Fruit fly (Drosophila melanogaster): ENCODE results near the gene Polr2A.

Polr2A gene

DNA sequence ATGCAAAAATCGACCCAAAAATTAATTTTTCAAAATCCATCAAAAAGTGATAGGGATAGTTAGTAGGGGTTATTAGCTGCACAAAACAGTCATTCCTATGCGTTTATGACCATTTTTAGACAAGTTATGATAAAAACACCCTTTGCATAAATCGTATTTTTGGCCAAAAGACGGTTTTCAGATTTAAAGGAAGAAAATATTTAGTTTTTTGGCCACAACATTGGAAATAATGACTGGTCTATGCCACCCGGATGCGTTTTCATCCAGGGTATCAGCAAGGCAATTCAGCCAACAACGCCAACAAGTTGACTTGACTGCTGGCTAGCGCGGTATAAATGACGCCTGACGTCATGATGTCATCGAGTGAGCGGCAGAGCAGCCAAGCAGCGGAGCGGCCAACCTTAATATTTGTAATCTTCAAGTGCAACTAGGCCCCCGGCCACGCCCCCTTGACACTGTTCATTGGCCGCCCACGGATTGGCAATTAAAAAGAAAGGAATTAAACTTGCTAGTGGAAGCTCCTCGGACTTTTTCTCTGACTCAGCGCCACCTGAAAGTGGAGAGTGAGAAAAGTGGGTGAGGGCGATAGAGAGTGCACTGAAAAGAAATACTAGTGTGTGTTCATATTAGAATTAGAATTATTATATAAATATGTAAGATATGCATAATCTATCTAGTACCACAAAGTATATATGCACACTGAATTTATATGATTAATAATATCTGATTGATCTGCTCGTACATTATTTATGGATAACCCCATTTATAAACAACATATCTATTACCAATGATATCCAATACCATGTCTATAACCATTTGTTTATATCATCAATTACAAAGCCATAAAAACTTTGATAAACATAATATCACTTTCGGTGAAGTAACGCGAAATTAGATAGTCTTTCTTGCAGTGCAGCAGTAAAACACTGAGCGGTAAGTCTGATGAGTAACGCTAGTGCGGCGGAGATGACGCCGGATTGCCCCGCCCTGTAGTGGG lies 10.1 kb downstream of the Polr2A start (continued):
- TF ChIP-seq mld (GFP tag; IDR thresholded peaks at IDR 0.05; ENCODE audit: partially characterized antibody) (no peak), pita (GFP tag; optimal IDR thresholded peaks at IDR 0.05) (no peak), Lpt (GFP tag; optimal IDR thresholded peaks at IDR 0.05) (no peak), trem (tag; optimal IDR thresholded peaks at IDR 0.05) (peak; percentile 58), Sox102F (GFP tag; optimal IDR thresholded peaks at IDR 0.05) (peak; percentile 90), gsb-n (tag; optimal IDR thresholded peaks at IDR 0.05) (peak; percentile 64), tgo (GFP tag; IDR thresholded peaks at IDR 0.05) (peak; percentile 72), wor (GFP tag; IDR thresholded peaks at IDR 0.05) (peak; percentile 69), dmrt99B (tag; optimal IDR thresholded peaks at IDR 0.05) (peak; percentile 94), Scr (GFP tag; IDR thresholded peaks at IDR 0.05; ENCODE audit: partially characterized antibody) (no peak), CG13624 (GFP tag; optimal IDR thresholded peaks at IDR 0.05) (peak; percentile 27), CG7839 (tag; optimal IDR thresholded peaks at IDR 0.05) (peak; percentile 93), CG1603 (tag; optimal IDR thresholded peaks at IDR 0.05) (no peak), TFAM (GFP tag; optimal IDR thresholded peaks at IDR 0.05) (no peak), CG12942 (GFP tag; optimal IDR thresholded peaks at IDR 0.05) (peak; percentile 56), CG11456 (GFP tag; IDR thresholded peaks at IDR 0.05) (0 out of 3 replicates have a peak, but pooled peaks have one; percentile 28), Meics (GFP tag; optimal IDR thresholded peaks at IDR 0.05) (peak; percentile 91), CG13123 (GFP tag; optimal IDR thresholded peaks at IDR 0.05) (peak; percentile 41), Drgx (GFP tag; IDR thresholded peaks at IDR 0.05) (peak; percentile 60), nerfin-1 (tag; optimal IDR thresholded peaks at IDR 0.05) (peak; percentile 82), tin (GFP tag; optimal IDR thresholded peaks at IDR 0.05) (peak; percentile 72), CG1647 (GFP tag; optimal IDR thresholded peaks at IDR 0.05) (peak; percentile 22), Dek (tag; optimal IDR thresholded peaks at IDR 0.05) (peak; percentile 90), CG11696 (GFP tag; IDR thresholded peaks at IDR 0.05) (peak; percentile 76), CG4404 (GFP tag; IDR thresholded peaks at IDR 0.05) (0 out of 2 replicates have a peak, but pooled peaks have one; percentile 17), pan (optimal IDR thresholded peaks at IDR 0.05) (no peak), pan (GFP tag; optimal IDR thresholded peaks at IDR 0.05 in 1 of 2, IDR thresholded peaks at IDR 0.05 in 1 of 2) (peak in 1 of 2 experiments; percentile 65), CG9437 (GFP tag; optimal IDR thresholded peaks at IDR 0.05) (peak; percentile 85), CG15479 (GFP tag; optimal IDR thresholded peaks at IDR 0.05) (no peak), CG34376 (GFP tag; optimal IDR thresholded peaks at IDR 0.05) (peak; percentile 74), CG12155 (GFP tag; optimal IDR thresholded peaks at IDR 0.05) (peak; percentile 74), CG34422 (GFP tag; IDR thresholded peaks at IDR 0.05) (peak; percentile 49), tna (GFP tag; IDR thresholded peaks at IDR 0.05; ENCODE audit: partially characterized antibody) (no peak), ssp (GFP tag; IDR thresholded peaks at IDR 0.05) (peak; percentile 47; the same call in 1 of the 2 replicates), CG30020 (tag; optimal IDR thresholded peaks at IDR 0.05) (peak; percentile 53), toy (GFP tag; IDR thresholded peaks at IDR 0.05) (0 out of 2 replicates have a peak, but pooled peaks have one; percentile 21), Nf-YB (GFP tag; optimal IDR thresholded peaks at IDR 0.05) (peak; percentile 75), CG2889 (GFP tag; IDR thresholded peaks at IDR 0.05) (peak; percentile 61; the same call in 2 of the 3 replicates), kah (GFP tag; optimal IDR thresholded peaks at IDR 0.05) (peak; percentile 77), gcm (GFP tag; optimal IDR thresholded peaks at IDR 0.05) (peak; percentile 81), lmd (GFP tag; IDR thresholded peaks at IDR 0.05) (peak; percentile 75), Asciz (GFP tag; optimal IDR thresholded peaks at IDR 0.05) (peak; percentile 81), bbx (GFP tag; IDR thresholded peaks at IDR 0.05; ENCODE audit: partially characterized antibody) (no peak; the same call in 1 of the 2 replicates), onecut (GFP tag; IDR thresholded peaks at IDR 0.05) (peak; percentile 32), CG12769 (tag; optimal IDR thresholded peaks at IDR 0.05) (no peak), CG12071 (GFP tag; optimal IDR thresholded peaks at IDR 0.05) (peak; percentile 37), D (optimal IDR thresholded peaks at IDR 0.05) (no peak), D (GFP tag; optimal IDR thresholded peaks at IDR 0.05) (peak; percentile 76)

Measured in whole organism, embryonic.